Worm (Caenorhabditis elegans): ENCODE data around the gene C36H8.1.

C36H8.1 gene

DNA sequence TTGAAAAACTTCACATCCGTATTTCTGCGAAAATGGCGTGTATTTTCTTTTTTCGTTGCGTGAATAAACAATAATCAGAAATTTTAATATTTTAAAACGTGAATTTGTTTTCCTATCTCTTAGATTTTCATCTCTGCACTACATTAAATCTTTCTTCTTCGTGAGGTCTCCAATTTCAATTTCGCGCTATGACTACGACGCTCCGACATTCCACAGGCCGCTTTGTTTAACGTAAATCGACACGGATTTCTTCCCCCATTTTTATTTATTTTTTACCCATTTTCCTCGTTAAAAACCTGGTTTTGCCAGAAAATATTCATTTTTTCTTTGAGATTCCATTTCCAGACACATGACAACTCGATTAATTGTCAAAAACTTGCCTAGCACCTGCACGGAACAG is 20.0 kb downstream of the C36H8.1 start, which contains the start of the genes T23F6.3 and rbd-1 (continued):
- TF ChIP-seq lin-13 (GFP tag; optimal IDR thresholded peaks at IDR 0.05) (peak; percentile 89), nhr-77 (tag; optimal IDR thresholded peaks at IDR 0.05) (no peak), aly-2 (tag; optimal IDR thresholded peaks at IDR 0.05) (no peak)

DNA sequence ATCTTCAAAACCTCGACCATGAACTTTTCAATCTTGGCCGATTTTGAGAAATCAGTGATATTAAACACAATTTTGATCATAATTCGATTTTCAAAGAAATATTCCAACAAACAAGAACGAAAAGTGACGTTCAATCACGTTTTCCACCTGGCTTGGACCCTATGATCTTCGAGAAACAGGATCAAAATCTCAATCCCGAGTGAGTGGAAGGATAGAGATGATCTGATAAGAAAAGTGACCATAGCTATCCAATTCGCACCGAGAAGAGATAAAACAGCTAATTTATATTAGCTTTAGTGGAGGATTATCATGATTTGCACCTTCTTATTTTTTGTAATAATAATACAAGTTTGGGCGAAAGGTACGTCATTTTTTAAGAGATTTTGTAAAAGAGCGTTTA is 23.5 kb downstream of the C36H8.1 start, which contains the start of gene T23F6.2:
T23F6.2 (plus strand) TSS at position 251 of the 400 bp plus-strand sequence.
- no peak for TF ChIP-seq unc-55 (GFP tag; optimal IDR thresholded peaks at IDR 0.05)

DNA sequence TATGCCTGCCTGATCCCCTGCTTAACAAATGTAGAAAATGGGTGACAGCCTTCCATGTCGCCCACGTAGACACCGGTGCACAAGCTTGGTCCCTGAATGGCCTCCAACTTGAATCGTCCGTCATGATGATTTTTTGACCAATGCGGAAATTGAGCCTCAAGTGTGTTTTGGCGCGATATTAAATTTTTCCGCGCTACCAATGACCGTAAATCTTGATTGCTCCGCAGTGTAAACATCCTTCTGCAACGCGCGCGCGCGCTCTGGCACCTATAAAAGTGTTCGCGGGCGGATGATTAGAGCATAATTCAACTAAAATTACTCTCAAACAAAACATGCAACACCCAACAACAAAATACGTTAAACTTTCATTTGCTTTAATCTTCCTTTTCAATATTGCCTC is 24.9 kb downstream of the C36H8.1 start, which contains the start of gene idpp-7:
idpp-7 (plus strand) TSS at position 301 of the 400 bp plus-strand sequence.
- TF ChIP-seq nhr-11 (tag; optimal IDR thresholded peaks at IDR 0.05) (no peak), alr-1 (tag; optimal IDR thresholded peaks at IDR 0.05) (no peak), ztf-4 (tag; optimal IDR thresholded peaks at IDR 0.05) (no peak), zag-1 (tag; optimal IDR thresholded peaks at IDR 0.05) (no peak), ceh-82 (tag; optimal IDR thresholded peaks at IDR 0.05) (no peak), lin-13 (GFP tag; optimal IDR thresholded peaks at IDR 0.05) (no peak), nhr-6 (tag; optimal IDR thresholded peaks at IDR 0.05) (no peak), nhr-21 (tag; optimal IDR thresholded peaks at IDR 0.05) (no peak), unc-62 (GFP tag; optimal IDR thresholded peaks at IDR 0.05) (no peak)

DNA sequence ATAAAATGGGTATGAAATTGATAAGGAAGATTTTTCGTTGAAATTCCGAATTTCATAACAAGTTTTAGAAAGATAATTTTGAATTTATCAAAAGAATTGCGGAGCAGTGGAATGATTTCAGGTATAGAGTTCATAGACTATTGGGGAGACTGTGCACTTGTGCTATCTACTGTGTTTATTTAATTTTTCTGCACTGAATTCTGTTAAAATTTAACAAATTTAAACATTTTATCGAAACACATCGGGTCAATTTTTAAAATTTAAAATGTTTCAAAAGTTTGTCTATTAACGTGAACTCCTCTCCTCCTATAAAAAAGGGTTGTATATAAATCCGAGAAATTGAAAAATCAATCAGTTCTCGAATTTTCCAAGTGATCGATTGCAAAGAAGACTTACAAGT is 27.1 kb downstream of the C36H8.1 start, which contains the start of gene C27D8.1:
C27D8.1 (plus strand) TSS at position 301 of the 400 bp plus-strand sequence.
- TF ChIP-seq gmeb-1 (tag; optimal IDR thresholded peaks at IDR 0.05): no peak
- no peak for TF ChIP-seq sma-3 (GFP tag; optimal IDR thresholded peaks at IDR 0.05)
- no peak for TF ChIP-seq zag-1 (tag; optimal IDR thresholded peaks at IDR 0.05)
- TF ChIP-seq elt-3 (tag; optimal IDR thresholded peaks at IDR 0.05): no peak
- no peak for TF ChIP-seq ama-1 (optimal IDR thresholded peaks at IDR 0.05)
- TF ChIP-seq Y55F3AM.14 (GFP tag; optimal IDR thresholded peaks at IDR 0.05): no peak

DNA sequence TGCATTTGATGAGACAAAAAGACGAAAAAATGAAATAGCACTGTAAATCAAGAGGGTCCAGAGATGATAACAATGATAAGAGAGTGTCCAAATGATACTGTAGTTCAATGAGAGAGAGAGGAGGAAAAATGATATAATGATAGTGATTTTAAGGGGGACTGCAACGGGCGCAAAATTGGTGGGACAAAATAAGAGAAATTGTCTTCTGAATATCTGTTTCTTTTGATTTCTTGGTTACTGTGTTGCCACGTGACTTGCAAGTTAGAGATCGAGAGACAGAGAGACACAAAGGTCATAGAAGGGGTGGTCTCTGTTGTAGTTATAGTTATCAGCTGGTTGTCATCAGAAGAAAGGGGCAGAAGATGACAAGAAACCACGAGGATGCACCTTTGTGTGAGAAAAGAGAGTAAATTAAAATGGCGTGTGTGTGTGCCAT is 28.6 kb downstream of the C36H8.1 start:
- TF ChIP-seq dmd-4 (tag; optimal IDR thresholded peaks at IDR 0.05) (no peak), lin-39 (tag; optimal IDR thresholded peaks at IDR 0.05) (no peak), F13H6.1 (tag; optimal IDR thresholded peaks at IDR 0.05) (peak; percentile 41), nhr-129 (tag; optimal IDR thresholded peaks at IDR 0.05) (peak; percentile 18), ama-1 (optimal IDR thresholded peaks at IDR 0.05) (peak; percentile 9), lin-13 (GFP tag; optimal IDR thresholded peaks at IDR 0.05) (peak; percentile 42), zag-1 (tag; optimal IDR thresholded peaks at IDR 0.05) (no peak), sma-3 (GFP tag; optimal IDR thresholded peaks at IDR 0.05) (peak; percentile 89), blmp-1 (tag; optimal IDR thresholded peaks at IDR 0.05; ENCODE audit: insufficient read depth) (peak; percentile 25), sma-9 (GFP tag; optimal IDR thresholded peaks at IDR 0.05) (peak; percentile 89), sma-9 (tag; optimal IDR thresholded peaks at IDR 0.05) (no peak), Y55F3AM.14 (GFP tag; optimal IDR thresholded peaks at IDR 0.05) (peak; percentile 53), crh-2 (tag; optimal IDR thresholded peaks at IDR 0.05) (peak; percentile 67), nhr-21 (tag; optimal IDR thresholded peaks at IDR 0.05) (peak; percentile 75), lin-11 (tag; optimal IDR thresholded peaks at IDR 0.05) (no peak), skn-1 (tag; optimal IDR thresholded peaks at IDR 0.05) (peak; percentile 38), nhr-25 (tag; optimal IDR thresholded peaks at IDR 0.05) (peak; percentile 78), peb-1 (tag; optimal IDR thresholded peaks at IDR 0.05) (no peak), fos-1 (tag; optimal IDR thresholded peaks at IDR 0.05) (peak; percentile 88), ZK546.5 (tag; optimal IDR thresholded peaks at IDR 0.05) (no peak), aly-2 (tag; optimal IDR thresholded peaks at IDR 0.05) (no peak), nhr-12 (tag; optimal IDR thresholded peaks at IDR 0.05) (no peak), snpc-4 (tag; optimal IDR thresholded peaks at IDR 0.05) (no peak), mbf-1 (tag; optimal IDR thresholded peaks at IDR 0.05) (no peak), ztf-4 (tag; optimal IDR thresholded peaks at IDR 0.05) (no peak), ceh-16 (tag; optimal IDR thresholded peaks at IDR 0.05) (no peak), R02D3.7 (tag; optimal IDR thresholded peaks at IDR 0.05) (no peak), unc-55 (GFP tag; optimal IDR thresholded peaks at IDR 0.05) (no peak), gmeb-1 (tag; optimal IDR thresholded peaks at IDR 0.05) (peak; percentile 67), unc-62 (GFP tag; optimal IDR thresholded peaks at IDR 0.05) (no peak), mdl-1 (tag; optimal IDR thresholded peaks at IDR 0.05) (peak in 1 of 2 experiments; percentile 76), lsy-2 (tag; optimal IDR thresholded peaks at IDR 0.05) (peak in 1 of 2 experiments; percentile 42), egl-27 (tag; optimal IDR thresholded peaks at IDR 0.05) (no peak), mab-5 (tag; optimal IDR thresholded peaks at IDR 0.05) (no peak), nhr-77 (tag; optimal IDR thresholded peaks at IDR 0.05) (no peak), alr-1 (tag; optimal IDR thresholded peaks at IDR 0.05) (no peak), nhr-6 (tag; optimal IDR thresholded peaks at IDR 0.05) (peak; percentile 38)
